Worm (Caenorhabditis elegans) whole organism, midembryonic: ENCODE measurements around the gene srh-203.
"Not testable (repeated sequence)": the region's sequence is repeated elsewhere in the genome, so short reads cannot be mapped to it uniquely, and the experiment has no call there.

Source experiments
- T22C8.4 ChIP-seq: fragments of 200-800 bp; sonication (Bioruptor generic); IDR thresholded peaks from 2 replicates; pipeline ENCODE4 v1.3.6; 2022; ENCODE audit warnings: missing genetic modification characterization, missing compliant biosample characterization
- cog-1 ChIP-seq: sonication (generic microtip); optimal IDR thresholded peaks from 2 replicates; lab custom pipeline; 2016; ENCODE audit warnings: missing genetic modification characterization, missing compliant biosample characterization
- flt-1 ChIP-seq: fragments of 200-800 bp; sonication (Bioruptor generic); IDR thresholded peaks from 2 replicates; pipeline ENCODE4 v1.3.6; 2022; ENCODE audit warnings: missing genetic modification characterization, missing compliant biosample characterization
- klf-2 ChIP-seq: fragments of 200-800 bp; sonication (Bioruptor generic); conservative IDR thresholded peaks from 2 replicates; pipeline ENCODE4 v1.3.6; 2022; ENCODE audit warnings: missing genetic modification reagents, missing genetic modification characterization, missing compliant biosample characterization
- med-1 ChIP-seq: sonication (generic microtip); optimal IDR thresholded peaks from 2 replicates; lab custom pipeline; 2017; ENCODE audit warnings: missing genetic modification characterization, mild to moderate bottlenecking, missing compliant biosample characterization, antibody characterized with exemption, missing genetic modification reagents; ENCODE audit not compliant: insufficient read depth
- ref-1 ChIP-seq: fragments of 200-800 bp; sonication (Bioruptor generic); conservative IDR thresholded peaks from 2 replicates; pipeline ENCODE4 v1.3.6; 2022; ENCODE audit warnings: missing genetic modification reagents, missing genetic modification characterization, missing compliant biosample characterization
- tab-1 ChIP-seq: fragments of 200-800 bp; sonication (Bioruptor generic); IDR thresholded peaks from 2 replicates; pipeline ENCODE4 v1.3.6; 2022; ENCODE audit warnings: missing genetic modification characterization, missing compliant biosample characterization
- ztf-23 ChIP-seq: fragments of 200-800 bp; sonication (Bioruptor generic); IDR thresholded peaks from 2 replicates; pipeline ENCODE4 v1.3.6; 2022; ENCODE audit warnings: missing genetic modification reagents, missing genetic modification characterization, missing compliant biosample characterization
- ztf-29 ChIP-seq: fragments of 200-800 bp; sonication (Bioruptor generic); IDR thresholded peaks from 2 replicates; pipeline ENCODE4 v1.3.6; 2022; ENCODE audit warnings: missing genetic modification reagents, missing genetic modification characterization, missing compliant biosample characterization

srh-203 gene

ce11 chrV:17456197-17456596 lies at the start of gene srh-203:
TSS of gene srh-203 (minus strand) at chrV:17456297.
- TF ChIP-seq flt-1 (GFP tag; lab: Robert Waterston, UW); ref-1 (GFP tag; lab: Robert Waterston, UW); med-1 (GFP tag; lab: Kevin White, UChicago): not testable (repeated sequence)

DNA sequence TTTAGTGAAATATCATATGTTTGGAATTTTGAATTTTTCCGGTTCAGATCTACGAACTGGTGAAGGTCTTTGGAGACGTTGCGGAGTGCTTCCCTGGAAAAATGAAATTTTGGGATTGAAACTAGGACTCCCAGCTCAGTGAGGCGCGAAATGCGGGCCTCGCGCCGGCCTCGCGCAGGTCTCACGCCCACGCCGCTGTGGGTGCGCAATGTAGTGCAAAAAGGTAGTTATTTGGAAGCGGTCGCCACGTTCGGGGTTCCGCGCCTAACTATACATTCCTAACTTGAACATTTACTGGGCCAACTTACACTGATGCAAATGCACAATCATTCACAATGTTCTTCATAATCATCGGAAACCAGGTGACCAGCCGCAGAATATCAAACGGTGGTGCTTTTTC lies 44.0 kb upstream of the srh-203 start:
- no peak for TF ChIP-seq ztf-23 (GFP tag; lab: Robert Waterston, UW)
- no peak for TF ChIP-seq T22C8.4 (GFP tag; lab: Robert Waterston, UW)
- TF ChIP-seq tab-1 (GFP tag; lab: Robert Waterston, UW), result no peak
- TF ChIP-seq ztf-29 (GFP tag; lab: Robert Waterston, UW), result no peak
- TF ChIP-seq med-1 (GFP tag; lab: Kevin White, UChicago), result no peak
- TF ChIP-seq klf-2 (GFP tag; lab: Robert Waterston, UW), result no peak
- no peak for TF ChIP-seq cog-1
- TF ChIP-seq flt-1 (GFP tag; lab: Robert Waterston, UW), result no peak
- TF ChIP-seq ref-1 (GFP tag; lab: Robert Waterston, UW), result no peak

- TF ChIP-seq T22C8.4 (GFP tag; lab: Robert Waterston, UW) (no peak), ref-1 (GFP tag; lab: Robert Waterston, UW) (no peak), ztf-29 (GFP tag; lab: Robert Waterston, UW) (no peak), ztf-23 (GFP tag; lab: Robert Waterston, UW) (no peak), klf-2 (GFP tag; lab: Robert Waterston, UW) (no peak)
Observed at ce11 chrV:17496071-17496470, 40.0 kb upstream of the srh-203 start, which contains the start of gene srh-118. TSS of gene srh-118 (minus strand) at chrV:17496171.

DNA sequence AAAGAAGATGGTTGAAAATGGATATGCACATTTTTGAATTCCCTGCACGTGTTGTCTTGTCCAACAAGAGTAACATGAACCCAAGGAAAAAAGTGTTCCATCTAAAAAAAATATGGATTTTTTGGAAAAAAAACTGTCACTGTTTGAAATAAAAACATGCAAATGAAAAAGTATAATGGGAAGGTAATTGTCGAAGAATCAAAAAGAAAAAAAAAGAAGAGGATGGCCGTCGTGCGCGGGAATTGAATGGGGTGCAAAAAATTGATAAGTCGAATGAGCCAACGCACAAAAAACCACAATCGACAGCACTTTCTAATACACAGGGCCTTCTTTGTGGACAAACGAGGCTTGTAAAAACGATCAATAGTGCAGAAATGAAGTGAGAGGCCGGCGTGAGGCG lies 37.6 kb upstream of the srh-203 start, which contains the start of gene fbxa-102:
TSS of gene fbxa-102 (minus strand) at position 101 of the 400 bp plus-strand sequence.
- TF ChIP-seq T22C8.4 (GFP tag; lab: Robert Waterston, UW) (no peak), cog-1 (no peak)

- TF ChIP-seq flt-1 (GFP tag; lab: Robert Waterston, UW) (no peak), cog-1 (no peak), med-1 (GFP tag; lab: Kevin White, UChicago) (no peak), ref-1 (GFP tag; lab: Robert Waterston, UW) (no peak), ztf-29 (GFP tag; lab: Robert Waterston, UW) (no peak), T22C8.4 (GFP tag; lab: Robert Waterston, UW) (no peak), ztf-23 (GFP tag; lab: Robert Waterston, UW) (no peak), klf-2 (GFP tag; lab: Robert Waterston, UW) (no peak), tab-1 (GFP tag; lab: Robert Waterston, UW) (no peak)
Observed at ce11 chrV:17486034-17486433, 29.9 kb upstream of the srh-203 start, which contains the start of gene scl-24. TSS of gene scl-24 (plus strand) at chrV:17486334.

DNA sequence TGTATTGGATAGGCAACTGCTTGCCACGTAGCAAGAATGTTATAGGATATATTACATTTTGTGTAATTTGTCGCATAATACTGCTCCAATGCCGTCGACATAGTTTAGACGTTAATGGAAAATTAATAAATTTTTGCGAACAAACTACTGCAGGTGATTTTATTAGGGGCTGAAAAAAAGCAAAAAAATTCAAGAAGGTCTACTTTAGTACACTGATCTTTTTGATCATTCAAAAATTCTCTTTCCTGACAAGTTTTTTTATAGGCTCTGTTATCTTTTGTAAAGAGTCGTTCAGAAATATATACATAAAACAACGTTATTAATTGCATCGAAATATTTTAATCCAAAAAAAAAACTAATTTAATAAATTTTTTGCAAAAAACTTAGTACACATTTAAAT lies 29.0 kb upstream of the srh-203 start, which contains the start of gene srh-111:
TSS of gene srh-111 (minus strand) at position 101 of the 400 bp plus-strand sequence.
- TF ChIP-seq tab-1 (GFP tag; lab: Robert Waterston, UW) (no peak), cog-1 (no peak), flt-1 (GFP tag; lab: Robert Waterston, UW) (no peak), T22C8.4 (GFP tag; lab: Robert Waterston, UW) (no peak), ref-1 (GFP tag; lab: Robert Waterston, UW) (no peak), ztf-29 (GFP tag; lab: Robert Waterston, UW) (no peak), klf-2 (GFP tag; lab: Robert Waterston, UW) (no peak), ztf-23 (GFP tag; lab: Robert Waterston, UW) (no peak), med-1 (GFP tag; lab: Kevin White, UChicago) (no peak)

DNA sequence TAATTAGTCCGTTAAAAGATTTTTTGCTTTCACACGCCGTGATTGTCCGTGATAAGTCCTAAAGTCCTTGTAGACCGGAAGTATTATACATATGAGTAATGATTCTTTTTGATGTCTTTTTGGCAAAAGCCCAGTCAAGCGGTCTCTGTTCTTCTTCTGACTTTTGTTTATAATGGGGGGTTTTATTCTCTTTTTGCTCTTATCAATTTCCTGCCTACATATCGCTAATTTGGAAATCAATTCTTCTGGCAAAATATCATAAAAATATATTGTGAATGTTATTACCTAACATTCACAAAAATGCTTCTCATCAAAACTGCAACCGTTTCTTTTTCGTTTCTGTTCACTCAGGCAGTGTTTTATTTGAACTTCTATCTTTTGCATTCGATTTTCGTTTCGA lies 20.4 kb upstream of the srh-203 start, which contains the start of gene srbc-61:
TSS of gene srbc-61 (plus strand) at position 301 of the 400 bp plus-strand sequence.
- TF ChIP-seq ztf-29 (GFP tag; lab: Robert Waterston, UW) (no peak), ref-1 (GFP tag; lab: Robert Waterston, UW) (no peak), tab-1 (GFP tag; lab: Robert Waterston, UW) (no peak), med-1 (GFP tag; lab: Kevin White, UChicago) (no peak), cog-1 (no peak), flt-1 (GFP tag; lab: Robert Waterston, UW) (no peak), klf-2 (GFP tag; lab: Robert Waterston, UW) (no peak), ztf-23 (GFP tag; lab: Robert Waterston, UW) (no peak), T22C8.4 (GFP tag; lab: Robert Waterston, UW) (no peak)

DNA sequence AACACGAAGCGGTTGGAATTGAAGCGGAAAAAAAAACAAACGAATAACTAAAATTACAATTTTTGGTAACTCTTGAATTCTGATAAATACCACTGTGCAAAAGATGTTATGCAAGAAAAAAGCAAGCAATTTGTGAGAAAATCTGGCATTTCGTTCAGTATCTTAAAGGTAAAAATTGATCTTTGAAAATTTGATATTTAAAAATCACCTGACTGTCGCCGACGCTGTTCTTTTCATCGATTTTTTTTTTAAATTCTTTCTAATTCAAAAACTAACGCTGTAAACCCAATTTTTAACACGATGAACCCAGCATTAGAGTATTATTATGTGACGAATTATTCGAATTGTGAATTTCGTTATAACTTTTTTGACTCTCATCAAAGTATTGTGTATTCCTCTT lies 17.6 kb upstream of the srh-203 start, which contains the start of gene srh-123:
TSS of gene srh-123 (plus strand) at position 301 of the 400 bp plus-strand sequence.
- no peak for TF ChIP-seq ztf-29 (GFP tag; lab: Robert Waterston, UW)
- TF ChIP-seq ztf-23 (GFP tag; lab: Robert Waterston, UW), result no peak
- no peak for TF ChIP-seq ref-1 (GFP tag; lab: Robert Waterston, UW)
- TF ChIP-seq T22C8.4 (GFP tag; lab: Robert Waterston, UW), result no peak
- TF ChIP-seq klf-2 (GFP tag; lab: Robert Waterston, UW), result no peak
- TF ChIP-seq cog-1, result no peak
- TF ChIP-seq med-1 (GFP tag; lab: Kevin White, UChicago), result no peak
- TF ChIP-seq tab-1 (GFP tag; lab: Robert Waterston, UW), result no peak
- TF ChIP-seq flt-1 (GFP tag; lab: Robert Waterston, UW), result no peak

DNA sequence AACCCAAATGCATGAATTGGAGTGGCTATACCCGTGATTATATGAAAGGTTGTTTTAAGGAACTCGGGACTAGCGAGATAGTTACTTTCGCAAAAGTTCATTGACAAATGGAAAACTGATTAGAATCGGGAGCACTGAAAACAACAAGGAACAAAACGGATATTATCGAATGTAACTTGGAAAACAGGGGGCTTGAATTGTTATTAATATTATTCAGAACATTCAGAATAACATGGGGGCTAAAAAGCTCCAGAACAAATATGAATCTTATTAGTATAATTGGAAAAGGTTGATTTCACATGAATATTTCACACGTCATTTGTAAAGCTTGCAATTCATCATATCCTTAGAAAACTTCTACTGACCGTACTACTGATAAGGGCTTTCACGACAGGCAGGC lies 15.5 kb upstream of the srh-203 start, which contains the start of gene srh-235:
TSS of gene srh-235 (minus strand) at position 101 of the 400 bp plus-strand sequence.
- no peak for TF ChIP-seq ref-1 (GFP tag; lab: Robert Waterston, UW)
- TF ChIP-seq T22C8.4 (GFP tag; lab: Robert Waterston, UW), result no peak

DNA sequence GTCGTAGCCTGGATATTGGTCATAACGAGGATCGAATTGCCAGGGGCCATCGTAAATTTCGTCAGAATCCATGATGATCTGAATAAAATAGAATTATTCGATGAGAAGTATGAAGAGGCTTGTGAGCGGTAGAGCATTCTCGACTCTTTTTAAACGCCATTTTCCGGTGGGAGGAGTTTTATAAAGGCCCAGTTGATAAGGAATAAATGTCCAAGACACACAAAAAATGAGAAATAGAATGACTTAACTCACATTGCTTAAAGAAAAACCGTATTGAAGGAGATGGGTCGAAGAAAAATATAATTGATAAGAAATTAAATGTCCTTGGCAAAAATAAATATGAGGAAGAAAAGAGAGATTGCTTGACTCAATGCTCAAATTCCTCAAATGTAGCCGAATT lies 13.1 kb upstream of the srh-203 start, which contains the start of gene F20E11.17:
TSS of gene F20E11.17 (minus strand) at position 101 of the 400 bp plus-strand sequence.
- no peak for TF ChIP-seq ztf-23 (GFP tag; lab: Robert Waterston, UW)
- no peak for TF ChIP-seq ztf-29 (GFP tag; lab: Robert Waterston, UW)
- no peak for TF ChIP-seq flt-1 (GFP tag; lab: Robert Waterston, UW)
- TF ChIP-seq ref-1 (GFP tag; lab: Robert Waterston, UW), result no peak
- no peak for TF ChIP-seq T22C8.4 (GFP tag; lab: Robert Waterston, UW)
- TF ChIP-seq med-1 (GFP tag; lab: Kevin White, UChicago), result no peak
- TF ChIP-seq klf-2 (GFP tag; lab: Robert Waterston, UW), result no peak
- TF ChIP-seq tab-1 (GFP tag; lab: Robert Waterston, UW), result no peak
- TF ChIP-seq cog-1, result no peak
